Fruit fly (Drosophila melanogaster): ENCODE data around the gene Lgr3.

The Lgr3 gene

dm6 chr3R:25678489-25679082 lies 13.0 kb downstream of the Lgr3 start, which contains the start of the genes CG4730 and CG5039:
Gene CG4730 (minus strand): TSS chr3R:25678682.
Gene CG5039 (plus strand): TSS chr3R:25678683.
- TF ChIP-seq ovo (GFP tag; optimal IDR thresholded peaks at IDR 0.05) (no peak), CG5204 (GFP tag; optimal IDR thresholded peaks at IDR 0.05) (no peak), Crg-1 (GFP tag; optimal IDR thresholded peaks at IDR 0.05) (peak; percentile 49), CG14711 (tag; optimal IDR thresholded peaks at IDR 0.05) (peak; percentile 62), bab1 (GFP tag; optimal IDR thresholded peaks at IDR 0.05) (peak; percentile 36), tj (GFP tag; optimal IDR thresholded peaks at IDR 0.05) (peak; percentile 2), CG11617 (GFP tag; optimal IDR thresholded peaks at IDR 0.05) (peak; percentile 39), CG7101 (tag; optimal IDR thresholded peaks at IDR 0.05) (peak; percentile 28)

dm6 chr3R:25680528-25680927 lies 14.9 kb downstream of the Lgr3 start, which contains the start of the genes CG4743 and Idh3g:
Gene CG4743 (minus strand): TSS chr3R:25680550.
Gene Idh3g (plus strand): TSS chr3R:25680845.
- TF ChIP-seq CG1620 (GFP tag; optimal IDR thresholded peaks at IDR 0.05) (peak; percentile 87), Mnt (GFP tag; optimal IDR thresholded peaks at IDR 0.05) (peak; percentile 90), Hr96 (GFP tag; optimal IDR thresholded peaks at IDR 0.05) (peak; percentile 78), CG5204 (GFP tag; optimal IDR thresholded peaks at IDR 0.05) (no peak), Crg-1 (GFP tag; optimal IDR thresholded peaks at IDR 0.05) (peak; percentile 92), CG12768 (GFP tag; optimal IDR thresholded peaks at IDR 0.05) (peak; percentile 95), CG14711 (tag; optimal IDR thresholded peaks at IDR 0.05) (peak; percentile 99), CG33017 (tag; optimal IDR thresholded peaks at IDR 0.05) (peak; percentile 98), CG7045 (GFP tag; optimal IDR thresholded peaks at IDR 0.05) (peak; percentile 96), ovo (GFP tag; optimal IDR thresholded peaks at IDR 0.05) (peak; percentile 92), kay (GFP tag; ENCODE audit: borderline replicate concordance) (no peak), cic (GFP tag; optimal IDR thresholded peaks at IDR 0.05) (peak; percentile 78), pad (GFP tag; optimal IDR thresholded peaks at IDR 0.05) (peak; percentile 86), CG7101 (tag; optimal IDR thresholded peaks at IDR 0.05) (peak; percentile 98), tj (GFP tag; optimal IDR thresholded peaks at IDR 0.05) (peak; percentile 96), cnc (optimal IDR thresholded peaks at IDR 0.05) (no peak), bab1 (GFP tag; optimal IDR thresholded peaks at IDR 0.05) (peak; percentile 98), toe (GFP tag; optimal IDR thresholded peaks at IDR 0.05) (peak; percentile 90), Clk (GFP tag; optimal IDR thresholded peaks at IDR 0.05) (peak; percentile 83), CG11617 (GFP tag; optimal IDR thresholded peaks at IDR 0.05) (peak; percentile 97)

dm6 chr3R:25684859-25685258 lies 19.2 kb downstream of the Lgr3 start, which contains the start of gene RpL27:
Gene RpL27 (minus strand): TSS chr3R:25685051.
- TF ChIP-seq CG11617 (GFP tag; optimal IDR thresholded peaks at IDR 0.05) (peak; percentile 88), CG1620 (GFP tag; optimal IDR thresholded peaks at IDR 0.05) (peak; percentile 77), pad (GFP tag; optimal IDR thresholded peaks at IDR 0.05) (peak; percentile 92), CG33017 (tag; optimal IDR thresholded peaks at IDR 0.05) (peak; percentile 77), Mnt (GFP tag; optimal IDR thresholded peaks at IDR 0.05) (peak; percentile 88), CG12768 (GFP tag; optimal IDR thresholded peaks at IDR 0.05) (peak; percentile 81), cnc (optimal IDR thresholded peaks at IDR 0.05) (no peak), Crg-1 (GFP tag; optimal IDR thresholded peaks at IDR 0.05) (peak; percentile 75), CG7045 (GFP tag; optimal IDR thresholded peaks at IDR 0.05) (peak; percentile 82), tj (GFP tag; optimal IDR thresholded peaks at IDR 0.05) (peak; percentile 59), CG7101 (tag; optimal IDR thresholded peaks at IDR 0.05) (peak; percentile 89), ovo (GFP tag; optimal IDR thresholded peaks at IDR 0.05) (peak; percentile 80), CG5204 (GFP tag; optimal IDR thresholded peaks at IDR 0.05) (peak; percentile 76), toe (GFP tag; optimal IDR thresholded peaks at IDR 0.05) (peak; percentile 67), CG14711 (tag; optimal IDR thresholded peaks at IDR 0.05) (peak; percentile 69), Hr96 (GFP tag; optimal IDR thresholded peaks at IDR 0.05) (no peak), cic (GFP tag; optimal IDR thresholded peaks at IDR 0.05) (peak; percentile 40), Clk (GFP tag; optimal IDR thresholded peaks at IDR 0.05) (peak; percentile 62), kay (GFP tag; ENCODE audit: borderline replicate concordance) (no peak), bab1 (GFP tag; optimal IDR thresholded peaks at IDR 0.05) (peak; percentile 91)

dm6 chr3R:25686698-25687420 lies 21.2 kb downstream of the Lgr3 start, which contains the start of gene CLS:
Gene CLS (minus strand): TSS chr3R:25687370.
- TF ChIP-seq CG14711 (tag; optimal IDR thresholded peaks at IDR 0.05) (peak; percentile 13), cnc (optimal IDR thresholded peaks at IDR 0.05) (no peak)

- no peak for TF ChIP-seq ovo (GFP tag; optimal IDR thresholded peaks at IDR 0.05)
- TF ChIP-seq Clk (GFP tag; optimal IDR thresholded peaks at IDR 0.05): no peak
- no peak for TF ChIP-seq Crg-1 (GFP tag; optimal IDR thresholded peaks at IDR 0.05)
- TF ChIP-seq CG7101 (tag; optimal IDR thresholded peaks at IDR 0.05): no peak
- TF ChIP-seq Hr96 (GFP tag; optimal IDR thresholded peaks at IDR 0.05): no peak
- no peak for TF ChIP-seq CG12768 (GFP tag; optimal IDR thresholded peaks at IDR 0.05)
Measured at dm6 chr3R:25694167-25694689, 28.6 kb downstream of the Lgr3 start.

dm6 chr3R:25720024-25720574 lies 54.5 kb downstream of the Lgr3 start:
- no peak for TF ChIP-seq CG1620 (GFP tag; optimal IDR thresholded peaks at IDR 0.05)
- TF ChIP-seq tj (GFP tag; optimal IDR thresholded peaks at IDR 0.05): no peak
- TF ChIP-seq CG12768 (GFP tag; optimal IDR thresholded peaks at IDR 0.05): no peak
- TF ChIP-seq CG14711 (tag; optimal IDR thresholded peaks at IDR 0.05): no peak
- no peak for TF ChIP-seq bab1 (GFP tag; optimal IDR thresholded peaks at IDR 0.05)
- TF ChIP-seq pad (GFP tag; optimal IDR thresholded peaks at IDR 0.05): no peak
- no peak for TF ChIP-seq Mnt (GFP tag; optimal IDR thresholded peaks at IDR 0.05)
- no peak for TF ChIP-seq toe (GFP tag; optimal IDR thresholded peaks at IDR 0.05)
- TF ChIP-seq CG33017 (tag; optimal IDR thresholded peaks at IDR 0.05): no peak
- no peak for TF ChIP-seq kay (GFP tag; ENCODE audit: borderline replicate concordance)
- no peak for TF ChIP-seq cnc (optimal IDR thresholded peaks at IDR 0.05)
- TF ChIP-seq CG5204 (GFP tag; optimal IDR thresholded peaks at IDR 0.05): no peak
- TF ChIP-seq CG7045 (GFP tag; optimal IDR thresholded peaks at IDR 0.05): no peak
- TF ChIP-seq CG7101 (tag; optimal IDR thresholded peaks at IDR 0.05): no peak

All from whole organism, adult.